Worm (Caenorhabditis elegans): Measurements from ENCODE around the gene Y57G11A.2.

DNA sequence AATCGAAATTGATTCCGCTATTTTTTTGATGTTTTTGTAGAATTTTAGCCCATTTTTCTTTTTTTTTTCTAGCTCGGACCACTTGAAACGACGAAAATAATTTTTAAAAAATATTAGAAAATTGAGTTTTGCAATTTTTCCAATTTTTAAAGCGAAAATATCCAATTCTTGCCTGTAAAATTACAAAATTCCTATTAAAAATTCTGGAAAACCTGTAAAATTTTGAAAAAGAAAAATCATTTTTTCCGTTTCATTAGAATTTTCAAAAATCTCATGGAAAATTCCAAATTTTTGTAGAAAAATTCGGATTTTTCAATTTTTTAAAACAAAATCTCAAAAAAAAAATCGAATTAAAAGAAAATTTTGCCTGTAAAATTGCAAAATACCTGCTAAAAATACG, 50.3 kb downstream of the Y57G11A.2 start:
- TF ChIP-seq ztf-29 (GFP tag; IDR thresholded peaks at IDR 0.05) (no peak), ref-1 (GFP tag; conservative IDR thresholded peaks at IDR 0.05) (no peak), ztf-23 (GFP tag; IDR thresholded peaks at IDR 0.05) (no peak), flt-1 (GFP tag; IDR thresholded peaks at IDR 0.05) (no peak), med-1 (GFP tag; optimal IDR thresholded peaks at IDR 0.05; ENCODE audit: insufficient read depth) (no peak), T22C8.4 (GFP tag; IDR thresholded peaks at IDR 0.05) (no peak), tab-1 (GFP tag; IDR thresholded peaks at IDR 0.05) (no peak), klf-2 (GFP tag; conservative IDR thresholded peaks at IDR 0.05) (no peak)
